Worm (Caenorhabditis elegans) whole organism, L4 larva: ENCODE results near the gene C01G12.7.

Source experiments
- F44E2.7 ChIP-seq: fragments of 200-800 bp; sonication (Bioruptor generic); IDR thresholded peaks from 2 replicates; pipeline ENCODE4 v2.1.2; 2022; ENCODE audit warnings: missing genetic modification characterization, missing compliant biosample characterization
- T20F7.1 ChIP-seq: fragments of 200-800 bp; sonication (Bioruptor generic); optimal IDR thresholded peaks from 2 replicates; lab custom pipeline; 2018; ENCODE audit warnings: mild to moderate bottlenecking, missing genetic modification characterization, missing compliant biosample characterization
- T26A8.4 ChIP-seq: fragments of 200-800 bp; sonication (Bioruptor generic); IDR thresholded peaks from 2 replicates; pipeline ENCODE4 v1.3.6; 2022; ENCODE audit warnings: missing genetic modification characterization, missing compliant biosample characterization
- Y105C5A.15 ChIP-seq: fragments of 200-800 bp; sonication (Bioruptor generic); IDR thresholded peaks from 2 replicates; pipeline ENCODE4 v1.3.6; 2022; ENCODE audit warnings: missing genetic modification characterization, missing compliant biosample characterization
- Y5F2A.4 ChIP-seq: fragments of 200-800 bp; sonication (Bioruptor generic); optimal IDR thresholded peaks from 2 replicates; lab custom pipeline; 2018; ENCODE audit warnings: mild to moderate bottlenecking, missing genetic modification characterization, missing compliant biosample characterization
- Y75B8A.6 ChIP-seq: fragments of 200-800 bp; sonication (Bioruptor generic); IDR thresholded peaks from 2 replicates; pipeline ENCODE4 v1.3.6; 2022; ENCODE audit warnings: missing genetic modification reagents, missing genetic modification characterization, missing compliant biosample characterization
- aha-1 ChIP-seq: fragments of 150-350 bp; peaks from one replicate; lab custom pipeline; 2014; ENCODE audit warnings: missing biosample characterization, missing genetic modification characterization
- ama-1 ChIP-seq: fragments of 150-350 bp; optimal IDR thresholded peaks from 2 replicates; lab custom pipeline; 2014; ENCODE audit warnings: inconsistent platforms, mixed read lengths
- arid-1 ChIP-seq: fragments of 200-800 bp; sonication (Bioruptor generic); conservative IDR thresholded peaks from 2 replicates; pipeline ENCODE4 v1.3.6; 2022; ENCODE audit warnings: missing genetic modification reagents, missing genetic modification characterization, missing compliant biosample characterization
- ceh-44 ChIP-seq: fragments of 200-800 bp; sonication (Bioruptor generic); IDR thresholded peaks from 2 replicates; pipeline ENCODE4 v1.3.6; 2022; ENCODE audit warnings: missing genetic modification reagents, missing genetic modification characterization, missing compliant biosample characterization
- ceh-82 ChIP-seq: sonication (generic microtip); optimal IDR thresholded peaks from 2 replicates; lab custom pipeline; 2017; ENCODE audit warnings: missing biosample characterization, missing genetic modification characterization
- ces-1 ChIP-seq: fragments of 150-350 bp; sonication (generic microtip); optimal IDR thresholded peaks from 4 replicates; lab custom pipeline; 2014; ENCODE audit warnings: missing biosample characterization, missing genetic modification reagents, missing genetic modification characterization
- ctbp-1 ChIP-seq: fragments of 200-800 bp; sonication (Bioruptor generic); IDR thresholded peaks from 2 replicates; pipeline ENCODE4 v1.3.6; 2022; ENCODE audit warnings: missing genetic modification reagents, missing genetic modification characterization, missing compliant biosample characterization
- daf-12 ChIP-seq: fragments of 150-350 bp; optimal IDR thresholded peaks from 2 replicates; lab custom pipeline; 2014; ENCODE audit warnings: missing biosample characterization, missing genetic modification reagents, missing genetic modification characterization
- dmd-6 ChIP-seq: fragments of 200-800 bp; sonication (Bioruptor generic); IDR thresholded peaks from 2 replicates; pipeline ENCODE4 v1.3.6; 2022; ENCODE audit warnings: missing genetic modification reagents, missing genetic modification characterization, missing compliant biosample characterization
- dmd-9 ChIP-seq: fragments of 200-800 bp; sonication (Bioruptor generic); IDR thresholded peaks from 2 replicates; pipeline ENCODE4 v1.3.6; 2022; ENCODE audit warnings: missing genetic modification reagents, missing genetic modification characterization, missing compliant biosample characterization
- egl-27 ChIP-seq: sonication (generic microtip); optimal IDR thresholded peaks from 3 replicates; lab custom pipeline; 2017; ENCODE audit warnings: missing biosample characterization, missing genetic modification reagents, missing genetic modification characterization
- hlh-30 ChIP-seq: sonication (generic microtip); optimal IDR thresholded peaks from 2 replicates; lab custom pipeline; 2017; ENCODE audit warnings: antibody characterized with exemption, mild to moderate bottlenecking, missing genetic modification characterization, missing compliant biosample characterization; ENCODE audit not compliant: insufficient read depth
- lim-7 ChIP-seq: fragments of 200-800 bp; sonication (Bioruptor generic); IDR thresholded peaks from 2 replicates; pipeline ENCODE4 v1.3.6; 2022; ENCODE audit warnings: missing genetic modification characterization, missing compliant biosample characterization
- lin-1 ChIP-seq: fragments of 200-800 bp; sonication (Bioruptor generic); IDR thresholded peaks from 2 replicates; pipeline ENCODE4 v1.3.6; 2022; ENCODE audit warnings: missing genetic modification reagents, missing genetic modification characterization, missing compliant biosample characterization
- lin-13 ChIP-seq: fragments of 150-350 bp; optimal IDR thresholded peaks from 2 replicates; lab custom pipeline; 2014; ENCODE audit warnings: missing biosample characterization, missing genetic modification reagents, missing genetic modification characterization
- lin-29 ChIP-seq: fragments of 200-800 bp; sonication (Bioruptor generic); IDR thresholded peaks from 2 replicates; pipeline ENCODE4 v1.3.6; 2022; ENCODE audit warnings: missing genetic modification reagents, missing genetic modification characterization, missing compliant biosample characterization
- lir-3 ChIP-seq: sonication (generic microtip); optimal IDR thresholded peaks from 2 replicates; lab custom pipeline; 2016; ENCODE audit warnings: mild to moderate bottlenecking, missing genetic modification characterization, missing compliant biosample characterization
- lsy-2 ChIP-seq, 2 experiments: fragments of 150-350 bp in 1 of 2; sonication (generic microtip) in 1 of 2; optimal IDR thresholded peaks; 2 replicates each; lab custom pipeline; 2014 to 2017; ENCODE audit warnings: missing biosample characterization in 2 of 2, missing genetic modification characterization in 2 of 2
- madf-5 ChIP-seq, 2 experiments: fragments of 200-800 bp; sonication (Bioruptor generic); IDR thresholded peaks; 2 replicates each; pipeline ENCODE4 v1.3.6; 2022; ENCODE audit warnings: missing compliant biosample characterization in 2 of 2, missing genetic modification characterization in 2 of 2
- madf-9 ChIP-seq: fragments of 200-800 bp; sonication (Bioruptor generic); conservative IDR thresholded peaks from 2 replicates; pipeline ENCODE4 v1.3.6; 2022; ENCODE audit warnings: missing genetic modification reagents, missing genetic modification characterization, missing compliant biosample characterization
- mdl-1 ChIP-seq, 2 experiments: fragments of 150-350 bp in 1 of 2; sonication (generic microtip) in 1 of 2; optimal IDR thresholded peaks; 2 replicates each; lab custom pipeline; 2014 to 2017; ENCODE audit warnings: missing biosample characterization in 2 of 2, missing genetic modification characterization in 2 of 2
- mdt-29 ChIP-seq: fragments of 200-800 bp; sonication (Bioruptor generic); IDR thresholded peaks from 2 replicates; pipeline ENCODE4 v1.3.6; 2022; ENCODE audit warnings: missing genetic modification reagents, missing genetic modification characterization, missing compliant biosample characterization
- mep-1 ChIP-seq: fragments of 150-350 bp; sonication (generic microtip); optimal IDR thresholded peaks from 3 replicates; lab custom pipeline; 2014; ENCODE audit warnings: missing biosample characterization, missing genetic modification characterization
- nhr-102 ChIP-seq: sonication (generic microtip); optimal IDR thresholded peaks from 2 replicates; lab custom pipeline; 2016; ENCODE audit warnings: mild to moderate bottlenecking, missing genetic modification characterization, moderate library complexity, missing compliant biosample characterization
- nhr-111 ChIP-seq: fragments of 200-800 bp; sonication (Bioruptor generic); optimal IDR thresholded peaks from 2 replicates; lab custom pipeline; 2018; ENCODE audit warnings: mild to moderate bottlenecking, missing genetic modification characterization, missing compliant biosample characterization
- nhr-25 ChIP-seq: sonication (generic microtip); optimal IDR thresholded peaks from 2 replicates; lab custom pipeline; 2017; ENCODE audit warnings: missing genetic modification characterization, mild to moderate bottlenecking, missing compliant biosample characterization, antibody characterized with exemption, moderate library complexity, borderline replicate concordance; ENCODE audit not compliant: insufficient read depth
- nhr-41 ChIP-seq: fragments of 200-800 bp; sonication (Bioruptor generic); IDR thresholded peaks from 2 replicates; pipeline ENCODE4 v1.3.6; 2022; ENCODE audit warnings: missing genetic modification reagents, missing genetic modification characterization, missing compliant biosample characterization
- nhr-42 ChIP-seq: fragments of 200-800 bp; sonication (Bioruptor generic); IDR thresholded peaks from 2 replicates; pipeline ENCODE4 v1.3.6; 2022; ENCODE audit warnings: missing genetic modification characterization, missing compliant biosample characterization
- nhr-77 ChIP-seq: fragments of 150-350 bp; optimal IDR thresholded peaks from 2 replicates; lab custom pipeline; 2014; ENCODE audit warnings: missing biosample characterization, missing genetic modification characterization
- pha-4 ChIP-seq, 2 experiments: fragments of 150-350 bp in 1 of 2; fragments of 200-800 bp in 1 of 2; sonication (Bioruptor generic) in 1 of 2; IDR thresholded peaks in 1 of 2; optimal IDR thresholded peaks in 1 of 2; 2 replicates each; pipeline versions ENCODE4 v1.3.6 to Lab custom; 2014 to 2022; ENCODE audit warnings: missing genetic modification characterization in 2 of 2, missing genetic modification reagents in 2 of 2, missing biosample characterization in 1 of 2, missing compliant biosample characterization in 1 of 2
- pqm-1 ChIP-seq: sonication (generic microtip); optimal IDR thresholded peaks from 2 replicates; lab custom pipeline; 2017; ENCODE audit warnings: missing biosample characterization, missing genetic modification characterization
- sdz-12 ChIP-seq: fragments of 200-800 bp; sonication (Bioruptor generic); optimal IDR thresholded peaks from 2 replicates; lab custom pipeline; 2018; ENCODE audit warnings: mild to moderate bottlenecking, missing genetic modification characterization, missing compliant biosample characterization
- skn-1 ChIP-seq: fragments of 150-350 bp; optimal IDR thresholded peaks from 2 replicates; lab custom pipeline; 2014; ENCODE audit warnings: missing biosample characterization, missing genetic modification characterization
- unc-130 ChIP-seq: sonication (generic microtip); optimal IDR thresholded peaks from 2 replicates; lab custom pipeline; 2016; ENCODE audit warnings: missing genetic modification reagents, missing genetic modification characterization, missing compliant biosample characterization
- unc-62 ChIP-seq, 3 experiments: fragments of 150-350 bp in 1 of 3; sonication (generic microtip); optimal IDR thresholded peaks in 2 of 3; peaks in 1 of 3; 1 replicate in 1 of 3; 2 replicates in 2 of 3; lab custom pipeline; 2014 to 2017; ENCODE audit warnings: missing biosample characterization in 3 of 3, missing genetic modification characterization in 3 of 3, missing genetic modification reagents in 3 of 3, missing genotype in 1 of 3
- vab-7 ChIP-seq: fragments of 200-800 bp; sonication (Bioruptor generic); IDR thresholded peaks from 2 replicates; pipeline ENCODE4 v1.3.6; 2022; ENCODE audit warnings: missing genetic modification reagents, missing genetic modification characterization, missing compliant biosample characterization
- zfp-3 ChIP-seq: fragments of 200-800 bp; sonication (Bioruptor generic); conservative IDR thresholded peaks from 2 replicates; pipeline ENCODE4 v1.3.6; 2022; ENCODE audit warnings: missing genetic modification reagents, missing genetic modification characterization, missing compliant biosample characterization
- zip-11 ChIP-seq: fragments of 200-800 bp; sonication (Bioruptor generic); IDR thresholded peaks from 2 replicates; pipeline ENCODE4 v1.3.6; 2022; ENCODE audit warnings: missing genetic modification characterization, missing compliant biosample characterization
- ztf-11 ChIP-seq: fragments of 150-350 bp; optimal IDR thresholded peaks from 2 replicates; lab custom pipeline; 2014; ENCODE audit warnings: missing biosample characterization, missing genetic modification characterization
- ztf-7 ChIP-seq: fragments of 150-350 bp; optimal IDR thresholded peaks from 2 replicates; lab custom pipeline; 2014; ENCODE audit warnings: missing biosample characterization, missing genetic modification characterization

The C01G12.7 gene

DNA sequence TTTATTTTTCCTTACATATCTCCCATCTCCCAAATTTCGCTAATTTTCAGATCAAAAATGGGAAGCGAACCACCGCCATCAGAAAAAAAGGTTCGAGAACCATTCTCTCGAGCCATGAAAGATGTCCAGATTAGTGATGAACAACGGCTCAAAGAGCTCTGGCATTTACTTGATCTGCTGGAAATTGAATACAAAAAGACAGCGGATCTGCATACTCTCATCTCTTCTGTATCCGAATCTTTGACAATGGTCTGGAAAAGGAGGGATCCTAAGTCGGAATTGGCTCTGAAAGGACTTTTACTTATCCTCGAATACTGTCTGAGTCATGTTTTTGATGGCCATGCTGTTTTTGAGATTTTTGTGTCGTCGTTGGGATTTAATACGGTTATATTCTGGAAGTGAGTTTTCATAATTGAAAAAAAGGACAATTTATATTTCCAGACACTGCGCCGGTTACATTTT is 9.2 kb upstream of the C01G12.7 start, which contains the start of gene tps-2:
tps-2 (plus strand) TSS at position 51 of the 462 bp plus-strand sequence.
- TF ChIP-seq T20F7.1 (GFP tag; lab: Kevin White, UChicago) (peak; percentile 0), ctbp-1 (GFP tag; lab: Robert Waterston, UW) (peak; percentile 29; the same call in 1 of the 2 replicates), aha-1 (peak; percentile 96), ceh-44 (no peak), nhr-41 (GFP tag; lab: Robert Waterston, UW) (no peak), Y75B8A.6 (peak; percentile 5; the same call in 1 of the 2 replicates), Y5F2A.4 (GFP tag; lab: Kevin White, UChicago) (no peak), lsy-2 (tag; optimal IDR thresholded peaks at IDR 0.05; lab: Kevin White, UChicago) (peak in 1 of 2 experiments; percentile 18), mep-1 (tag; lab: Kevin White, UChicago) (peak; percentile 9), skn-1 (tag; lab: Kevin White, UChicago) (no peak), Y105C5A.15 (GFP tag; lab: Robert Waterston, UW) (0 out of 2 replicates have a peak, but pooled peaks have one; percentile 28), vab-7 (GFP tag; lab: Robert Waterston, UW) (no peak), arid-1 (GFP tag; lab: Robert Waterston, UW) (peak; percentile 12; the same call in 1 of the 2 replicates), sdz-12 (peak; percentile 28)

ce11 chrII:14599933-14600630 is 8.4 kb upstream of the C01G12.7 start:
- no peak for TF ChIP-seq madf-5 (GFP tag; IDR thresholded peaks at IDR 0.05; lab: Robert Waterston, UW)
- TF ChIP-seq nhr-102: no peak
- no peak for TF ChIP-seq unc-130 (GFP tag; lab: Kevin White, UChicago)
- TF ChIP-seq aha-1: peak; percentile 97
- TF ChIP-seq daf-12: no peak
- TF ChIP-seq mdl-1 (tag; optimal IDR thresholded peaks at IDR 0.05; lab: Kevin White, UChicago): peak in 1 of 2 experiments; percentile 66
- no peak for TF ChIP-seq ztf-7
- TF ChIP-seq lin-29: no peak
- TF ChIP-seq hlh-30 (tag; lab: Kevin White, UChicago): peak; percentile 32
- no peak for TF ChIP-seq egl-27 (tag; lab: Kevin White, UChicago)
- TF ChIP-seq T26A8.4 (GFP tag; lab: Robert Waterston, UW): no peak
- TF ChIP-seq ama-1 (lab: Kevin White, UChicago): no peak
- no peak for TF ChIP-seq arid-1 (GFP tag; lab: Robert Waterston, UW)
- TF ChIP-seq dmd-9 (GFP tag; lab: Robert Waterston, UW): no peak
- TF ChIP-seq lir-3 (tag; lab: Kevin White, UChicago): no peak
- TF ChIP-seq nhr-25 (tag; lab: Kevin White, UChicago): no peak
- TF ChIP-seq nhr-77 (tag; lab: Kevin White, UChicago): peak; percentile 87
- 0 out of 2 replicates have a peak, but pooled peaks have one; percentile 30 for TF ChIP-seq zip-11
- no peak for TF ChIP-seq lin-13 (GFP tag; lab: Kevin White, UChicago)
- no peak for TF ChIP-seq unc-62 (GFP tag; optimal IDR thresholded peaks at IDR 0.05 in 1 of 2; lab: Kevin White, UChicago)
- TF ChIP-seq unc-62 (tag; optimal IDR thresholded peaks at IDR 0.05; lab: Kevin White, UChicago): no peak
- no peak for TF ChIP-seq Y105C5A.15 (GFP tag; lab: Robert Waterston, UW)
- TF ChIP-seq lin-1 (GFP tag; lab: Robert Waterston, UW): 0 out of 2 replicates have a peak, but pooled peaks have one; percentile 22
- no peak for TF ChIP-seq nhr-42
- no peak for TF ChIP-seq Y75B8A.6
- TF ChIP-seq ces-1 (GFP tag; lab: Kevin White, UChicago): no peak
- TF ChIP-seq ztf-11 (tag; lab: Kevin White, UChicago): no peak
- TF ChIP-seq nhr-41 (GFP tag; lab: Robert Waterston, UW): no peak
- no peak for TF ChIP-seq nhr-111
- no peak for TF ChIP-seq ceh-82 (tag; lab: Kevin White, UChicago)
- no peak for TF ChIP-seq mdt-29 (GFP tag; lab: Robert Waterston, UW)
- TF ChIP-seq zfp-3 (GFP tag; lab: Robert Waterston, UW): peak; percentile 74
- 0 out of 2 replicates have a peak, but pooled peaks have one; percentile 10 for TF ChIP-seq madf-9 (GFP tag; lab: Robert Waterston, UW)
- no peak for TF ChIP-seq F44E2.7
- TF ChIP-seq pha-4 (GFP tag; IDR thresholded peaks at IDR 0.05; lab: Robert Waterston, UW): no peak
- no peak for TF ChIP-seq pha-4 (tag; optimal IDR thresholded peaks at IDR 0.05; lab: Kevin White, UChicago)
- TF ChIP-seq pqm-1 (tag; lab: Kevin White, UChicago): peak; percentile 61
- no peak for TF ChIP-seq lim-7 (GFP tag; lab: Robert Waterston, UW)
- TF ChIP-seq dmd-6 (GFP tag; lab: Robert Waterston, UW): peak; percentile 40
